Fruit fly (Drosophila melanogaster): Measurements from ENCODE around the gene CG3294.

DNA sequence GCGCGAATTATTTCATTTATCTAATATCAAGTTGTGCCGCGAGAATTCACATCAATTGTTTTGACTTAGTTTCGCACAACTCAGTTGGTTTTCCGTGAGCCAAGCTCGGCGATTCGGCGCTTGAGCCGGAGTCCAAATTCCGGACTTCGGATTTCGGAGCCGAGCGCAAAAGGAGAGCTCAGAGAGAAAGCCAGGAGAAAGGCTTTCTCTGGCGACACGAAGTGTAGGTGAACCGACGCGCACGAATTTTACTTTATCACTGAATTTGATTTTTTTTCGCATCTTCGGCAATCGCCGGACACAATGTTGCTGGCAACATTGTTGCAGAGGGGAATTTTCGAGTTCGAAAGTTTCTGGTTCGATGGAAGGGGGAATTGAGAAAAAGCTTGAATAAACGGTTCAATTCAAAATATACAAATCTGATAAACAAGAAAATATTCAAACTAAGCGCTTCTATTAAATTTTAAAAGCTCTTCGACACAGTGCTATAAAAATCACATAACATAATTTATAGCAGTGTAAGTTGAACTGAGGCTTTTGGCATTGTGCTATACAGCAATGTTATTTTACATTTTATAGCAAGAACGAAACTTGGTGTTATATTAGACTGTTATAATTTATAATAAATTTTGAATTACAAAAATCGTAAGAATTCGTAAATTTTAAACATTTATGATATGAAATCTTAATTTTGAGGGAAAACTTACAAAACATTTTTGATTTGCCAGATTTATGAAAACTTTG lies 397 bp upstream of the CG3294 start, which contains the start of gene fipi:
- TF ChIP-seq EcR (GFP tag; optimal IDR thresholded peaks at IDR 0.05) (no peak), CG34367 (tag; optimal IDR thresholded peaks at IDR 0.05) (no peak), Pif1B (GFP tag; optimal IDR thresholded peaks at IDR 0.05) (no peak), CG17806 (tag; optimal IDR thresholded peaks at IDR 0.05) (no peak), CG13204 (GFP tag; optimal IDR thresholded peaks at IDR 0.05) (no peak), CG8159 (tag; optimal IDR thresholded peaks at IDR 0.05) (no peak), CG10348 (GFP tag; IDR thresholded peaks at IDR 0.05) (no peak), CG4496 (GFP tag; IDR thresholded peaks at IDR 0.05) (no peak), CG15710 (tag; optimal IDR thresholded peaks at IDR 0.05) (no peak), CG32121 (GFP tag; IDR thresholded peaks at IDR 0.05) (no peak), D1 (tag; optimal IDR thresholded peaks at IDR 0.05) (no peak)

Measured in whole organism, pupa.